Fruit fly (Drosophila melanogaster): ENCODE measurements around the gene Flo2.

Gene Flo2

dm6 chrX:14955050-14955783 is 116.0 kb downstream of the Flo2 start, which contains the start of the genes CG9030 and eag (continued):
- TF ChIP-seq nerfin-1 (tag; optimal IDR thresholded peaks at IDR 0.05) (no peak), Hmx (GFP tag; optimal IDR thresholded peaks at IDR 0.05) (no peak), CG15011 (GFP tag; optimal IDR thresholded peaks at IDR 0.05) (no peak), gro (GFP tag; optimal IDR thresholded peaks at IDR 0.05) (no peak), Gug (GFP tag; IDR thresholded peaks at IDR 0.05) (no peak; the same call in 2 of the 4 replicates), CG4707 (GFP tag; optimal IDR thresholded peaks at IDR 0.05) (no peak), CG12942 (GFP tag; optimal IDR thresholded peaks at IDR 0.05) (no peak), zfh2 (GFP tag; optimal IDR thresholded peaks at IDR 0.05) (no peak), CG10959 (GFP tag; IDR thresholded peaks at IDR 0.05) (no peak), Hr51 (GFP tag; optimal IDR thresholded peaks at IDR 0.05) (no peak), gfzf (GFP tag; optimal IDR thresholded peaks at IDR 0.05) (peak; percentile 31), CG1024 (GFP tag; IDR thresholded peaks at IDR 0.05) (no peak), corto (GFP tag; optimal IDR thresholded peaks at IDR 0.05) (no peak), CG6683 (GFP tag; optimal IDR thresholded peaks at IDR 0.05) (no peak), CG4328 (GFP tag; optimal IDR thresholded peaks at IDR 0.05) (no peak), zen (tag; optimal IDR thresholded peaks at IDR 0.05) (peak; percentile 17), Nf-YB (GFP tag; optimal IDR thresholded peaks at IDR 0.05) (no peak), ci (GFP tag; IDR thresholded peaks at IDR 0.05) (no peak), CG7987 (GFP tag; optimal IDR thresholded peaks at IDR 0.05) (no peak), odd (GFP tag; optimal IDR thresholded peaks at IDR 0.05) (no peak), hbn (GFP tag; IDR thresholded peaks at IDR 0.05; ENCODE audit: partially characterized antibody) (peak; percentile 91), CG9932 (GFP tag; IDR thresholded peaks at IDR 0.05) (peak; percentile 49; the same call in 1 of the 2 replicates), vnd (GFP tag; IDR thresholded peaks at IDR 0.05; ENCODE audit: partially characterized antibody) (peak; percentile 82), Pdp1 (GFP tag; optimal IDR thresholded peaks at IDR 0.05) (peak in 1 of 2 experiments; percentile 14), CG10274 (GFP tag; optimal IDR thresholded peaks at IDR 0.05) (no peak), Aef1 (GFP tag; IDR thresholded peaks at IDR 0.05) (no peak), peb (GFP tag; IDR thresholded peaks at IDR 0.05) (no peak), kni (GFP tag; optimal IDR thresholded peaks at IDR 0.05) (no peak), CG4854 (GFP tag; optimal IDR thresholded peaks at IDR 0.05) (no peak), fru (optimal IDR thresholded peaks at IDR 0.05) (no peak), Dp (GFP tag; optimal IDR thresholded peaks at IDR 0.05) (peak; percentile 72), CG10654 (GFP tag; optimal IDR thresholded peaks at IDR 0.05) (no peak), mirr (GFP tag; optimal IDR thresholded peaks at IDR 0.05) (no peak), CG6765 (GFP tag; optimal IDR thresholded peaks at IDR 0.05) (no peak), lilli (GFP tag; optimal IDR thresholded peaks at IDR 0.05) (peak; percentile 30), CG2202 (tag; optimal IDR thresholded peaks at IDR 0.05) (no peak), CG13894 (tag; optimal IDR thresholded peaks at IDR 0.05) (peak; percentile 41), Taf1 (GFP tag; IDR thresholded peaks at IDR 0.05) (no peak), Hey (tag; optimal IDR thresholded peaks at IDR 0.05) (peak; percentile 62), CG3847 (GFP tag; IDR thresholded peaks at IDR 0.05) (0 out of 2 replicates have a peak, but pooled peaks have one; percentile 17), CG16813 (GFP tag; IDR thresholded peaks at IDR 0.05; ENCODE audit: partially characterized antibody) (peak; percentile 89), HHEX (GFP tag; optimal IDR thresholded peaks at IDR 0.05) (no peak), CG8359 (GFP tag; optimal IDR thresholded peaks at IDR 0.05; ENCODE audit: borderline replicate concordance) (no peak), grn (GFP tag; optimal IDR thresholded peaks at IDR 0.05) (no peak), CG2875 (GFP tag; optimal IDR thresholded peaks at IDR 0.05) (no peak), HLH54F (GFP tag; optimal IDR thresholded peaks at IDR 0.05) (no peak), tna (GFP tag; IDR thresholded peaks at IDR 0.05; ENCODE audit: partially characterized antibody) (peak; percentile 87), ranshi (GFP tag; IDR thresholded peaks at IDR 0.05) (0 out of 2 replicates have a peak, but pooled peaks have one; percentile 20), HLH4C (GFP tag; IDR thresholded peaks at IDR 0.05; ENCODE audit: partially characterized antibody) (peak; percentile 88)
